Worm (Caenorhabditis elegans) whole organism, L2 larva: Measurements from ENCODE around the gene cyp-14A3.

Source experiments
- C34F6.9 ChIP-seq: fragments of 150-350 bp; optimal IDR thresholded peaks from 2 replicates; lab custom pipeline; 2014; ENCODE audit warnings: missing biosample characterization, missing genetic modification characterization
- F13H6.1 ChIP-seq: sonication (generic microtip); optimal IDR thresholded peaks from 2 replicates; lab custom pipeline; 2016; ENCODE audit warnings: missing genetic modification characterization, missing compliant biosample characterization
- R02D3.7 ChIP-seq: fragments of 150-350 bp; optimal IDR thresholded peaks from 2 replicates; lab custom pipeline; 2014; ENCODE audit warnings: missing biosample characterization, missing genetic modification characterization
- Y55F3AM.14 ChIP-seq: fragments of 200-800 bp; sonication (Bioruptor generic); optimal IDR thresholded peaks from 2 replicates; lab custom pipeline; 2018; ENCODE audit warnings: mild to moderate bottlenecking, missing genetic modification characterization, missing compliant biosample characterization
- ZK546.5 ChIP-seq: sonication (generic microtip); optimal IDR thresholded peaks from 2 replicates; lab custom pipeline; 2017; ENCODE audit warnings: missing biosample characterization, missing genetic modification characterization
- alr-1 ChIP-seq: fragments of 150-350 bp; optimal IDR thresholded peaks from 2 replicates; lab custom pipeline; 2014; ENCODE audit warnings: missing biosample characterization, missing genetic modification characterization
- aly-2 ChIP-seq: fragments of 150-350 bp; optimal IDR thresholded peaks from 2 replicates; lab custom pipeline; 2014; ENCODE audit warnings: missing biosample characterization, missing genetic modification characterization
- ama-1 ChIP-seq: fragments of 150-350 bp; optimal IDR thresholded peaks from 2 replicates; lab custom pipeline; 2018; ENCODE audit warnings: inconsistent platforms
- blmp-1 ChIP-seq: sonication (generic microtip); optimal IDR thresholded peaks from 2 replicates; lab custom pipeline; 2017; ENCODE audit warnings: missing genetic modification characterization, mild to moderate bottlenecking, missing compliant biosample characterization, antibody characterized with exemption, moderate library complexity; ENCODE audit not compliant: insufficient read depth
- ceh-16 ChIP-seq: fragments of 150-350 bp; optimal IDR thresholded peaks from 2 replicates; lab custom pipeline; 2014; ENCODE audit warnings: missing biosample characterization, missing genetic modification characterization
- ceh-82 ChIP-seq: fragments of 150-350 bp; optimal IDR thresholded peaks from 2 replicates; lab custom pipeline; 2014; ENCODE audit warnings: missing biosample characterization, missing genetic modification characterization
- crh-2 ChIP-seq: sonication (generic microtip); optimal IDR thresholded peaks from 2 replicates; lab custom pipeline; 2017; ENCODE audit warnings: missing biosample characterization, missing genetic modification characterization
- dmd-4 ChIP-seq: sonication (generic microtip); optimal IDR thresholded peaks from 2 replicates; lab custom pipeline; 2017; ENCODE audit warnings: missing biosample characterization, missing genetic modification characterization
- egl-27 ChIP-seq: sonication (generic microtip); optimal IDR thresholded peaks from 3 replicates; lab custom pipeline; 2017; ENCODE audit warnings: missing biosample characterization, missing genetic modification reagents, missing genetic modification characterization
- elt-1 ChIP-seq: fragments of 150-350 bp; optimal IDR thresholded peaks from 2 replicates; lab custom pipeline; 2014; ENCODE audit warnings: missing biosample characterization, missing genetic modification characterization
- elt-3 ChIP-seq: sonication (generic microtip); optimal IDR thresholded peaks from 2 replicates; lab custom pipeline; 2017; ENCODE audit warnings: missing biosample characterization, missing genetic modification characterization
- fos-1 ChIP-seq: fragments of 150-350 bp; optimal IDR thresholded peaks from 2 replicates; lab custom pipeline; 2014; ENCODE audit warnings: missing biosample characterization, missing genetic modification characterization
- gmeb-1 ChIP-seq: fragments of 150-350 bp; optimal IDR thresholded peaks from 2 replicates; lab custom pipeline; 2014; ENCODE audit warnings: missing biosample characterization, missing genetic modification characterization
- lin-13 ChIP-seq: fragments of 150-350 bp; optimal IDR thresholded peaks from 2 replicates; lab custom pipeline; 2014; ENCODE audit warnings: missing biosample characterization, missing genetic modification reagents, missing genetic modification characterization
- lin-39 ChIP-seq: fragments of 150-350 bp; optimal IDR thresholded peaks from 2 replicates; lab custom pipeline; 2014; ENCODE audit warnings: missing biosample characterization, missing genetic modification reagents, missing genetic modification characterization
- lsy-2 ChIP-seq, 2 experiments: fragments of 150-350 bp in 1 of 2; sonication (generic microtip) in 1 of 2; optimal IDR thresholded peaks; 2 replicates each; lab custom pipeline; 2014 to 2017; ENCODE audit warnings: missing biosample characterization in 2 of 2, missing genetic modification characterization in 2 of 2
- mab-5 ChIP-seq: fragments of 150-350 bp; optimal IDR thresholded peaks from 2 replicates; lab custom pipeline; 2014; ENCODE audit warnings: missing biosample characterization, missing genetic modification characterization
- mdl-1 ChIP-seq, 2 experiments: fragments of 150-350 bp in 1 of 2; sonication (generic microtip) in 1 of 2; optimal IDR thresholded peaks; 2 replicates each; lab custom pipeline; 2017; ENCODE audit warnings: missing biosample characterization in 2 of 2, missing genetic modification characterization in 2 of 2
- nhr-10 ChIP-seq: sonication (generic microtip); optimal IDR thresholded peaks from 2 replicates; lab custom pipeline; 2017; ENCODE audit warnings: missing biosample characterization, missing genetic modification characterization
- nhr-11 ChIP-seq: fragments of 150-350 bp; optimal IDR thresholded peaks from 2 replicates; lab custom pipeline; 2014; ENCODE audit warnings: missing biosample characterization, missing genetic modification characterization
- nhr-129 ChIP-seq: fragments of 150-350 bp; optimal IDR thresholded peaks from 2 replicates; lab custom pipeline; 2014; ENCODE audit warnings: missing biosample characterization, missing genetic modification characterization
- nhr-21 ChIP-seq: fragments of 150-350 bp; optimal IDR thresholded peaks from 2 replicates; lab custom pipeline; 2014; ENCODE audit warnings: missing biosample characterization, missing genetic modification characterization
- nhr-23 ChIP-seq: fragments of 150-350 bp; optimal IDR thresholded peaks from 2 replicates; lab custom pipeline; 2014; ENCODE audit warnings: missing biosample characterization, missing genetic modification reagents, missing genetic modification characterization
- nhr-237 ChIP-seq: fragments of 150-350 bp; optimal IDR thresholded peaks from 2 replicates; lab custom pipeline; 2014; ENCODE audit warnings: missing biosample characterization, missing genetic modification characterization
- nhr-25 ChIP-seq: fragments of 150-350 bp; sonication (generic microtip); optimal IDR thresholded peaks from 3 replicates; lab custom pipeline; 2014; ENCODE audit warnings: missing biosample characterization, missing genetic modification characterization
- nhr-6 ChIP-seq: fragments of 150-350 bp; optimal IDR thresholded peaks from 2 replicates; lab custom pipeline; 2014; ENCODE audit warnings: missing biosample characterization, missing genetic modification characterization
- nhr-77 ChIP-seq: fragments of 150-350 bp; optimal IDR thresholded peaks from 2 replicates; lab custom pipeline; 2014; ENCODE audit warnings: missing biosample characterization, missing genetic modification characterization
- peb-1 ChIP-seq: fragments of 150-350 bp; optimal IDR thresholded peaks from 2 replicates; lab custom pipeline; 2014; ENCODE audit warnings: missing biosample characterization, missing genetic modification characterization
- sem-4 ChIP-seq: fragments of 150-350 bp; optimal IDR thresholded peaks from 2 replicates; lab custom pipeline; 2014; ENCODE audit warnings: missing biosample characterization, missing genetic modification reagents, missing genetic modification characterization
- skn-1 ChIP-seq: sonication (generic microtip); optimal IDR thresholded peaks from 2 replicates; lab custom pipeline; 2017; ENCODE audit warnings: missing biosample characterization, missing genetic modification characterization
- sma-3 ChIP-seq: sonication (generic microtip); optimal IDR thresholded peaks from 2 replicates; lab custom pipeline; 2016; ENCODE audit warnings: missing genetic modification reagents, missing genetic modification characterization, missing compliant biosample characterization
- sma-9 ChIP-seq, 2 experiments: fragments of 150-350 bp in 1 of 2; sonication (generic microtip) in 1 of 2; optimal IDR thresholded peaks; 2 replicates each; lab custom pipeline; 2014 to 2016; ENCODE audit warnings: missing genetic modification characterization in 2 of 2, mild to moderate bottlenecking in 1 of 2, missing biosample characterization in 1 of 2, missing compliant biosample characterization in 1 of 2, missing genetic modification reagents in 1 of 2, moderate library complexity in 1 of 2
- snpc-4 ChIP-seq: fragments of 150-350 bp; optimal IDR thresholded peaks from 2 replicates; lab custom pipeline; 2014; ENCODE audit warnings: missing biosample characterization, missing genetic modification characterization
- unc-62 ChIP-seq: fragments of 150-350 bp; optimal IDR thresholded peaks from 2 replicates; lab custom pipeline; 2014; ENCODE audit warnings: missing biosample characterization, missing genetic modification reagents, missing genetic modification characterization
- zag-1 ChIP-seq: fragments of 150-350 bp; optimal IDR thresholded peaks from 2 replicates; lab custom pipeline; 2014; ENCODE audit warnings: missing biosample characterization, missing genetic modification characterization
- ztf-1 ChIP-seq: fragments of 200-800 bp; sonication (Bioruptor generic); conservative IDR thresholded peaks from 2 replicates; pipeline ENCODE4 v1.3.6; 2022; ENCODE audit warnings: missing genetic modification characterization, missing compliant biosample characterization
- ztf-11 ChIP-seq: sonication (generic microtip); optimal IDR thresholded peaks from 2 replicates; lab custom pipeline; 2017; ENCODE audit warnings: missing biosample characterization, missing genetic modification characterization
- ztf-4 ChIP-seq: fragments of 150-350 bp; optimal IDR thresholded peaks from 2 replicates; lab custom pipeline; 2014; ENCODE audit warnings: missing biosample characterization, missing genetic modification characterization

Gene cyp-14A3

DNA sequence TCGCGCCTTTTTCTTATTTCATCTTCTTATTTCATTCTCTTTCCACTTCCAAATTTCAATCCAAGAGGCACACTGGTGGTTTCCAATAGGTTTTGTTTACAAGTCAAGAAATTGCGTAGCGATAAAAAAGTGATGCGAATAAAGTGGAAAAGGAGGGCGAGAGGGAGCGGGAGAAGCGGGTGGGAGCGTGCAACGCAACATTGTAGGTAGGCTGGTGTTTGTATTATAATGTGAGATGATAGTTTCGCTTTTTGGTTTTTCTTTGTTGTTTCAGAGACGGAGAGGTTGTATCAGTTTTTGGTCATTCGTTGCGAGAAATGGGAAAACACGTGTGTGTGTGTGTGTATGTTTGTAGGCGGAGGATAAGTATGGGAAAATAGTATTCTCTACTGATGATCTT, 23.8 kb downstream of the cyp-14A3 start:
- TF ChIP-seq lin-39 (no peak), elt-1 (no peak), aly-2 (tag; lab: Kevin White, UChicago) (no peak), crh-2 (tag; lab: Kevin White, UChicago) (peak; percentile 71), mdl-1 (tag; optimal IDR thresholded peaks at IDR 0.05; lab: Kevin White, UChicago) (peak; percentile 40 to 69), nhr-129 (tag; lab: Kevin White, UChicago) (peak; percentile 66), F13H6.1 (peak; percentile 76), nhr-25 (tag; lab: Kevin White, UChicago) (peak; percentile 79), lin-13 (GFP tag; lab: Kevin White, UChicago) (no peak), ceh-16 (tag; lab: Kevin White, UChicago) (no peak), nhr-10 (tag; lab: Kevin White, UChicago) (no peak), alr-1 (tag; lab: Kevin White, UChicago) (no peak), ztf-11 (tag; lab: Kevin White, UChicago) (no peak), sma-3 (GFP tag; lab: Kevin White, UChicago) (peak; percentile 70), elt-3 (tag; lab: Kevin White, UChicago) (no peak), gmeb-1 (tag; lab: Kevin White, UChicago) (peak; percentile 61), dmd-4 (tag; lab: Kevin White, UChicago) (no peak), peb-1 (tag; lab: Kevin White, UChicago) (no peak), nhr-77 (tag; lab: Kevin White, UChicago) (no peak), sem-4 (tag; lab: Kevin White, UChicago) (peak; percentile 14), ztf-4 (tag; lab: Kevin White, UChicago) (no peak), sma-9 (GFP tag; optimal IDR thresholded peaks at IDR 0.05; lab: Kevin White, UChicago) (peak; percentile 85), sma-9 (tag; optimal IDR thresholded peaks at IDR 0.05; lab: Kevin White, UChicago) (no peak), zag-1 (tag; lab: Kevin White, UChicago) (no peak), lsy-2 (tag; optimal IDR thresholded peaks at IDR 0.05; lab: Kevin White, UChicago) (no peak), ama-1 (lab: Kevin White, UChicago) (no peak), skn-1 (no peak), fos-1 (tag; lab: Kevin White, UChicago) (peak; percentile 54), ceh-82 (tag; lab: Kevin White, UChicago) (no peak), nhr-237 (no peak), mab-5 (tag; lab: Kevin White, UChicago) (no peak), ZK546.5 (tag; lab: Kevin White, UChicago) (no peak), nhr-23 (tag; lab: Kevin White, UChicago) (no peak), snpc-4 (tag; lab: Kevin White, UChicago) (no peak), blmp-1 (tag; lab: Kevin White, UChicago) (peak; percentile 70), nhr-21 (tag; lab: Kevin White, UChicago) (peak; percentile 6), C34F6.9 (no peak), unc-62 (GFP tag; lab: Kevin White, UChicago) (no peak), nhr-6 (no peak), ztf-1 (no peak), Y55F3AM.14 (GFP tag; lab: Kevin White, UChicago) (peak; percentile 36), R02D3.7 (tag; lab: Kevin White, UChicago) (no peak)

DNA sequence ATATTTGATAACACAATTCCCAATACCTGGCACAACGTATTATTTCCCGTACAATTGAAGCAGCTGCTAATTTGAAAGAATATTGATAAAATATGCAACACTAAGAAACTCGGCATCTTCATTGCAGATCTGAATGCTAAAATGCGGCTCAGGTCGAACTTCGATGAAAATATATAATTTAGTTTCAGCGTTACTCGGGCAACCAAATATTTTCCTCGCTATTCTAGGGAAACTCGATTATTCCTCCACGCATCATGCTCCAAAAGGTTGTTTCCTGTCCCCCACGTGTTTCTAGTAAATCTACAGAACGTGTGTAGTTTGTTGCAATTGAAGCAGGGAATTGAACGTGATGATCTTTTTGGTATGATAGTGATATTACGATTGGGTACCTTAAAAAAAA, 24.9 kb downstream of the cyp-14A3 start:
- TF ChIP-seq R02D3.7 (tag; lab: Kevin White, UChicago) (no peak), nhr-10 (tag; lab: Kevin White, UChicago) (no peak), Y55F3AM.14 (GFP tag; lab: Kevin White, UChicago) (no peak), F13H6.1 (no peak), egl-27 (tag; lab: Kevin White, UChicago) (no peak), alr-1 (tag; lab: Kevin White, UChicago) (no peak), blmp-1 (tag; lab: Kevin White, UChicago) (no peak), nhr-11 (tag; lab: Kevin White, UChicago) (no peak), sem-4 (tag; lab: Kevin White, UChicago) (no peak)
